Fruit fly (Drosophila melanogaster) whole organism, embryonic: ENCODE results near the gene ara.

Source experiments
- Adf1 ChIP-seq: fragments of 200-800 bp; sonication (Bioruptor generic); IDR thresholded peaks from 2 replicates; pipeline ENCODE4 v1.3.6; 2022; ENCODE audit warnings: missing biosample characterization, missing genetic modification characterization
- Atf-2 ChIP-seq: fragments of 200-800 bp; sonication (Bioruptor generic); optimal IDR thresholded peaks from 2 replicates; lab custom pipeline; 2016; ENCODE audit warnings: missing biosample characterization, missing genetic modification characterization
- Atf3 ChIP-seq: fragments of 200-800 bp; sonication (Bioruptor generic); optimal IDR thresholded peaks from 3 replicates; lab custom pipeline; 2016; ENCODE audit warnings: missing biosample characterization, missing genetic modification characterization
- CG10565 ChIP-seq: fragments of 200-800 bp; sonication (Bioruptor generic); optimal IDR thresholded peaks from 3 replicates; lab custom pipeline; 2016; ENCODE audit warnings: missing biosample characterization, mild to moderate bottlenecking, missing genetic modification characterization
- CG11085 ChIP-seq: fragments of 200-800 bp; sonication (Bioruptor generic); IDR thresholded peaks from 2 replicates; pipeline ENCODE4 v1.3.6; 2022; ENCODE audit warnings: missing biosample characterization, missing genetic modification characterization
- CG11093 ChIP-seq: fragments of 200-800 bp; sonication (Bioruptor generic); IDR thresholded peaks from 3 replicates; pipeline ENCODE4 v1.3.6; 2022; ENCODE audit warnings: missing biosample characterization, missing genetic modification characterization
- CG11695 ChIP-seq: fragments of 200-800 bp; sonication (Bioruptor generic); IDR thresholded peaks from 3 replicates; pipeline ENCODE4 v1.3.6; 2022; ENCODE audit warnings: missing biosample characterization, missing genetic modification characterization
- CG14441 ChIP-seq: fragments of 200-800 bp; sonication (Bioruptor generic); IDR thresholded peaks from 2 replicates; pipeline ENCODE4 v1.3.6; 2022; ENCODE audit warnings: missing biosample characterization, missing genetic modification characterization
- CG14667 ChIP-seq: fragments of 200-800 bp; sonication (Bioruptor generic); IDR thresholded peaks from 2 replicates; pipeline ENCODE4 v1.3.6; 2022; ENCODE audit warnings: missing biosample characterization, missing genetic modification characterization
- CG15073 ChIP-seq: fragments of 200-800 bp; sonication (Bioruptor generic); optimal IDR thresholded peaks from 2 replicates; lab custom pipeline; 2016; ENCODE audit warnings: missing biosample characterization, missing genetic modification characterization
- CG15514 ChIP-seq: fragments of 200-800 bp; sonication (Bioruptor generic); optimal IDR thresholded peaks from 3 replicates; lab custom pipeline; 2017; ENCODE audit warnings: missing biosample characterization, missing genetic modification characterization, mild to moderate bottlenecking, moderate library complexity, missing genetic modification reagents
- CG15696 ChIP-seq: fragments of 200-800 bp; sonication (Bioruptor generic); optimal IDR thresholded peaks from 2 replicates; lab custom pipeline; 2019; ENCODE audit warnings: missing biosample characterization, mild to moderate bottlenecking, missing genetic modification characterization, moderate library complexity
- CG1602 ChIP-seq: fragments of 200-800 bp; sonication (Bioruptor generic); optimal IDR thresholded peaks from 3 replicates; lab custom pipeline; 2016; ENCODE audit warnings: missing biosample characterization, missing genetic modification characterization
- CG16779 ChIP-seq: fragments of 200-800 bp; sonication (Bioruptor generic); IDR thresholded peaks from 2 replicates; pipeline ENCODE4 v1.3.6; 2022; ENCODE audit warnings: missing biosample characterization, missing genetic modification characterization
- CG16863 ChIP-seq: fragments of 200-800 bp; sonication (Bioruptor generic); optimal IDR thresholded peaks from 3 replicates; lab custom pipeline; 2016; ENCODE audit warnings: missing biosample characterization, missing genetic modification characterization
- CG17385 ChIP-seq: fragments of 200-800 bp; sonication (Bioruptor generic); optimal IDR thresholded peaks from 3 replicates; lab custom pipeline; 2018; ENCODE audit warnings: missing biosample characterization, mild to moderate bottlenecking, missing genetic modification characterization
- CG2712 ChIP-seq: fragments of 200-800 bp; optimal IDR thresholded peaks from 3 replicates; lab custom pipeline; 2019; ENCODE audit warnings: missing biosample characterization, mild to moderate bottlenecking, missing genetic modification characterization, moderate library complexity
- CG33557 ChIP-seq: fragments of 200-800 bp; sonication (Bioruptor generic); optimal IDR thresholded peaks from 2 replicates; lab custom pipeline; 2019; ENCODE audit warnings: missing biosample characterization, mild to moderate bottlenecking, missing genetic modification characterization, moderate library complexity
- CG3838 ChIP-seq: fragments of 200-800 bp; sonication (Bioruptor generic); optimal IDR thresholded peaks from 3 replicates; lab custom pipeline; 2016; ENCODE audit warnings: missing biosample characterization, missing genetic modification characterization
- CG4328 ChIP-seq: fragments of 200-800 bp; sonication (Bioruptor generic); optimal IDR thresholded peaks from 3 replicates; lab custom pipeline; 2017; ENCODE audit warnings: missing biosample characterization, missing genetic modification reagents, missing genetic modification characterization
- CG4424 ChIP-seq: fragments of 200-800 bp; sonication (Bioruptor generic); optimal IDR thresholded peaks from 3 replicates; lab custom pipeline; 2016; ENCODE audit warnings: missing biosample characterization, missing genetic modification characterization
- CG8290 ChIP-seq, 3 experiments: fragments of 200-800 bp; sonication (Bioruptor generic); optimal IDR thresholded peaks; 2 replicates each; lab custom pipeline; 2016 to 2019; ENCODE audit warnings: missing biosample characterization in 3 of 3, missing genetic modification characterization in 3 of 3, mild to moderate bottlenecking in 2 of 3, moderate library complexity in 1 of 3
- CG8765 ChIP-seq: fragments of 200-800 bp; sonication (Bioruptor generic); IDR thresholded peaks from 2 replicates; pipeline ENCODE4 v1.3.6; 2022; ENCODE audit warnings: missing biosample characterization, missing genetic modification characterization
- CG8924 ChIP-seq: fragments of 200-800 bp; optimal IDR thresholded peaks from 3 replicates; lab custom pipeline; 2019; ENCODE audit warnings: missing biosample characterization, mild to moderate bottlenecking, missing genetic modification characterization, moderate library complexity
- CG9437 ChIP-seq: fragments of 200-800 bp; sonication (Bioruptor generic); optimal IDR thresholded peaks from 2 replicates; lab custom pipeline; 2018; ENCODE audit warnings: missing biosample characterization, mild to moderate bottlenecking, missing genetic modification characterization
- D19B ChIP-seq: fragments of 200-800 bp; sonication (Bioruptor generic); optimal IDR thresholded peaks from 2 replicates; lab custom pipeline; 2017; ENCODE audit warnings: missing biosample characterization, mild to moderate bottlenecking, missing genetic modification characterization
- Elba2 ChIP-seq: fragments of 200-800 bp; sonication (Bioruptor generic); optimal IDR thresholded peaks from 3 replicates; lab custom pipeline; 2016; ENCODE audit warnings: missing biosample characterization, missing genetic modification characterization
- Kr ChIP-seq: fragments of 200-800 bp; sonication (Bioruptor generic); optimal IDR thresholded peaks from 2 replicates; lab custom pipeline; 2017; ENCODE audit warnings: missing biosample characterization, mild to moderate bottlenecking, missing genetic modification characterization
- Sin3A ChIP-seq: fragments of >200 bp; optimal IDR thresholded peaks from 2 replicates; lab custom pipeline; 2018
- Six4 ChIP-seq: fragments of 200-800 bp; sonication (Bioruptor generic); optimal IDR thresholded peaks from 2 replicates; lab custom pipeline; 2016; ENCODE audit warnings: missing biosample characterization, missing genetic modification characterization
- Taf1 ChIP-seq: fragments of 200-800 bp; sonication (Bioruptor generic); IDR thresholded peaks from 2 replicates; pipeline ENCODE4 v1.3.6; 2022; ENCODE audit warnings: missing biosample characterization, missing genetic modification characterization
- Xrp1 ChIP-seq: fragments of 200-800 bp; sonication (Bioruptor generic); IDR thresholded peaks from 2 replicates; pipeline ENCODE4 v1.3.6; 2022; ENCODE audit warnings: missing biosample characterization, missing genetic modification characterization
- ac ChIP-seq: fragments of 200-800 bp; sonication (Bioruptor generic); optimal IDR thresholded peaks from 3 replicates; lab custom pipeline; 2017; ENCODE audit warnings: missing biosample characterization, mild to moderate bottlenecking, missing genetic modification characterization
- dmrt11E ChIP-seq: fragments of 200-800 bp; sonication (Bioruptor generic); optimal IDR thresholded peaks from 3 replicates; lab custom pipeline; 2018; ENCODE audit warnings: missing biosample characterization, mild to moderate bottlenecking, missing genetic modification characterization, moderate library complexity
- esg ChIP-seq: fragments of 200-800 bp; sonication (Bioruptor generic); conservative IDR thresholded peaks from 2 replicates; pipeline ENCODE4 v1.3.6; 2022; ENCODE audit warnings: missing biosample characterization, missing genetic modification characterization
- eve ChIP-seq, 2 experiments: fragments of >200 bp; optimal IDR thresholded peaks; 2 replicates each; lab custom pipeline; 2017; ENCODE audit warnings: missing biosample characterization in 2 of 2, missing genetic modification characterization in 2 of 2
- fd102C ChIP-seq: fragments of 200-800 bp; sonication (Bioruptor generic); optimal IDR thresholded peaks from 2 replicates; lab custom pipeline; 2018; ENCODE audit warnings: missing biosample characterization, mild to moderate bottlenecking, missing genetic modification characterization, moderate library complexity
- gem ChIP-seq: fragments of 200-800 bp; sonication (Bioruptor generic); optimal IDR thresholded peaks from 2 replicates; lab custom pipeline; 2019; ENCODE audit warnings: missing biosample characterization, mild to moderate bottlenecking, missing genetic modification characterization, moderate library complexity
- her ChIP-seq: fragments of 200-800 bp; sonication (Bioruptor generic); optimal IDR thresholded peaks from 2 replicates; lab custom pipeline; 2016; ENCODE audit warnings: missing biosample characterization, missing genetic modification characterization
- kah ChIP-seq: fragments of 200-800 bp; sonication (Bioruptor generic); optimal IDR thresholded peaks from 2 replicates; lab custom pipeline; 2018; ENCODE audit warnings: missing biosample characterization, mild to moderate bottlenecking, missing genetic modification characterization
- lbe ChIP-seq: fragments of 200-800 bp; sonication (Bioruptor generic); optimal IDR thresholded peaks from 2 replicates; lab custom pipeline; 2016; ENCODE audit warnings: missing biosample characterization, mild to moderate bottlenecking, missing genetic modification characterization
- maf-S ChIP-seq: fragments of 200-800 bp; sonication (Bioruptor generic); optimal IDR thresholded peaks from 2 replicates; lab custom pipeline; 2016; ENCODE audit warnings: missing biosample characterization, missing genetic modification characterization
- pb ChIP-seq: fragments of 200-800 bp; sonication (Bioruptor generic); optimal IDR thresholded peaks from 3 replicates; lab custom pipeline; 2016; ENCODE audit warnings: missing biosample characterization, missing genetic modification characterization
- phol ChIP-seq: fragments of 200-800 bp; sonication (Bioruptor generic); optimal IDR thresholded peaks from 3 replicates; lab custom pipeline; 2018; ENCODE audit warnings: missing biosample characterization, mild to moderate bottlenecking, missing genetic modification characterization, moderate library complexity
- prd ChIP-seq, 3 experiments: fragments of >200 bp in 2 of 3; fragments of 200-800 bp in 1 of 3; sonication (Bioruptor generic) in 1 of 3; optimal IDR thresholded peaks in 2 of 3; IDR thresholded peaks in 1 of 3; 2 replicates in 2 of 3; 3 replicates in 1 of 3; pipeline versions ENCODE4 v1.3.6 to Lab custom; 2017 to 2022; ENCODE audit warnings: missing biosample characterization in 1 of 3, missing genetic modification characterization in 1 of 3
- sens ChIP-seq: fragments of 200-800 bp; sonication (Bioruptor generic); peaks from one replicate; lab custom pipeline; 2016; ENCODE audit warnings: missing biosample characterization, missing genetic modification characterization
- sna ChIP-seq: fragments of 200-800 bp; sonication (Bioruptor generic); IDR thresholded peaks from 2 replicates; pipeline ENCODE4 v1.3.6; 2022; ENCODE audit warnings: missing biosample characterization, missing genetic modification characterization; ENCODE audit not compliant: partially characterized antibody
- tap ChIP-seq: fragments of 200-800 bp; optimal IDR thresholded peaks from 3 replicates; lab custom pipeline; 2019; ENCODE audit warnings: missing biosample characterization, mild to moderate bottlenecking, missing genetic modification characterization, moderate library complexity
- trem ChIP-seq: fragments of 200-800 bp; optimal IDR thresholded peaks from 3 replicates; lab custom pipeline; 2019; ENCODE audit warnings: missing biosample characterization, mild to moderate bottlenecking, missing genetic modification characterization, moderate library complexity
- unpg ChIP-seq: fragments of 200-800 bp; sonication (Bioruptor generic); optimal IDR thresholded peaks from 3 replicates; lab custom pipeline; 2018; ENCODE audit warnings: missing biosample characterization, mild to moderate bottlenecking, missing genetic modification characterization, moderate library complexity
- wdn ChIP-seq: fragments of 200-800 bp; sonication (Bioruptor generic); IDR thresholded peaks from 2 replicates; pipeline ENCODE4 v1.3.6; 2022; ENCODE audit warnings: missing biosample characterization, missing genetic modification characterization
- zf30C ChIP-seq: fragments of 200-800 bp; sonication (Bioruptor generic); optimal IDR thresholded peaks from 3 replicates; lab custom pipeline; 2018; ENCODE audit warnings: missing biosample characterization, mild to moderate bottlenecking, missing genetic modification characterization

The ara gene

dm6 chr3L:12616400-12616799, 35.9 kb downstream of the ara start:
- no peak for TF ChIP-seq CG15073 (GFP tag; lab: Kevin White, UChicago)
- peak; percentile 51 for TF ChIP-seq lbe (GFP tag; lab: Kevin White, UChicago)
- no peak for TF ChIP-seq Sin3A (lab: Kevin White, UChicago)
- TF ChIP-seq CG16863: no peak
- no peak for TF ChIP-seq esg
- TF ChIP-seq CG2712 (tag; lab: Kevin White, UChicago): peak; percentile 50
- no peak for TF ChIP-seq maf-S
- no peak for TF ChIP-seq tap (tag; lab: Kevin White, UChicago)
- TF ChIP-seq ac (GFP tag; lab: Kevin White, UChicago): peak; percentile 95
- TF ChIP-seq unpg (GFP tag; lab: Kevin White, UChicago): peak; percentile 0
- no peak for TF ChIP-seq Kr
- TF ChIP-seq CG10565 (GFP tag; lab: Kevin White, UChicago): no peak
- peak; percentile 28 for TF ChIP-seq phol (tag; lab: Kevin White, UChicago)
- TF ChIP-seq dmrt11E (tag; lab: Kevin White, UChicago): peak; percentile 64
- no peak for TF ChIP-seq CG14667 (GFP tag; lab: Robert Waterston, UW)
- no peak for TF ChIP-seq CG3838 (GFP tag; lab: Kevin White, UChicago)
- TF ChIP-seq CG8924: peak; percentile 15
- no peak for TF ChIP-seq CG8765 (GFP tag; lab: Robert Waterston, UW)
- TF ChIP-seq CG11093: no peak
- peak; percentile 71 for TF ChIP-seq CG15696 (tag; lab: Kevin White, UChicago)
- TF ChIP-seq trem (tag; lab: Kevin White, UChicago): peak; percentile 20
- no peak for TF ChIP-seq CG15514
- TF ChIP-seq D19B: no peak
- peak; percentile 75 for TF ChIP-seq zf30C (GFP tag; lab: Kevin White, UChicago)
- peak in 1 of 2 experiments; percentile 40 for TF ChIP-seq eve (GFP tag; optimal IDR thresholded peaks at IDR 0.05; lab: Kevin White, UChicago)
- TF ChIP-seq gem: peak; percentile 44
- no peak for TF ChIP-seq Taf1 (GFP tag; lab: Robert Waterston, UW)
- no peak for TF ChIP-seq CG11695 (GFP tag; lab: Robert Waterston, UW)
- TF ChIP-seq Atf-2 (GFP tag; lab: Kevin White, UChicago): no peak
- TF ChIP-seq CG16779 (GFP tag; lab: Robert Waterston, UW): no peak
- no peak for TF ChIP-seq prd (optimal IDR thresholded peaks at IDR 0.05; lab: Kevin White, UChicago)
- peak; percentile 83 for TF ChIP-seq prd (GFP tag; IDR thresholded peaks at IDR 0.05; lab: Robert Waterston, UW)
- no peak for TF ChIP-seq CG11085 (GFP tag; lab: Robert Waterston, UW)
- TF ChIP-seq Six4 (GFP tag; lab: Kevin White, UChicago): no peak
- no peak for TF ChIP-seq CG8290 (GFP tag; optimal IDR thresholded peaks at IDR 0.05; lab: Kevin White, UChicago)
- no peak for TF ChIP-seq CG8290 (tag; optimal IDR thresholded peaks at IDR 0.05; lab: Kevin White, UChicago)
- peak; percentile 15 for TF ChIP-seq CG4424 (GFP tag; lab: Kevin White, UChicago)
- no peak for TF ChIP-seq CG33557
- no peak for TF ChIP-seq pb (GFP tag; lab: Kevin White, UChicago)
- TF ChIP-seq Atf3: no peak
- TF ChIP-seq fd102C (GFP tag; lab: Kevin White, UChicago): peak; percentile 78
- no peak for TF ChIP-seq her (GFP tag; lab: Kevin White, UChicago)
- no peak for TF ChIP-seq kah
- TF ChIP-seq sens (GFP tag; lab: Kevin White, UChicago): peak; percentile 82
- TF ChIP-seq CG14441: no peak
- peak; percentile 22 for TF ChIP-seq Elba2 (GFP tag; lab: Kevin White, UChicago)
- TF ChIP-seq wdn: no peak
- no peak for TF ChIP-seq CG17385 (GFP tag; lab: Kevin White, UChicago)
- no peak for TF ChIP-seq CG9437 (GFP tag; lab: Kevin White, UChicago)
- no peak for TF ChIP-seq CG4328 (GFP tag; lab: Kevin White, UChicago)
- TF ChIP-seq CG1602: peak; percentile 1
- TF ChIP-seq sna: no peak
- no peak for TF ChIP-seq Adf1 (GFP tag; lab: Robert Waterston, UW)
- peak; percentile 60; the same call in 1 of the 2 replicates for TF ChIP-seq Xrp1 (GFP tag; lab: Robert Waterston, UW)
